Worm (Caenorhabditis elegans) whole organism, young adult: ENCODE results near the gene F26F4.8.

ENCODE experiments used
- C06A6.2 ChIP-seq: fragments of 200-800 bp; sonication (Bioruptor generic); conservative IDR thresholded peaks from 2 replicates; pipeline ENCODE4 v1.3.6; 2022; ENCODE audit warnings: missing genetic modification characterization, missing compliant biosample characterization
- Y67H2A.10 ChIP-seq: fragments of 200-800 bp; sonication (Bioruptor generic); conservative IDR thresholded peaks from 2 replicates; pipeline ENCODE4 v1.3.6; 2022; ENCODE audit warnings: missing genetic modification reagents, missing genetic modification characterization, missing compliant biosample characterization
- ama-1 ChIP-seq, 3 experiments: fragments of 150-350 bp in 1 of 3; sonication (generic microtip) in 2 of 3; optimal IDR thresholded peaks; 2 replicates each; lab custom pipeline; 2014 to 2018; ENCODE audit warnings: missing biosample characterization in 2 of 3, missing genetic modification characterization in 2 of 3, missing genetic modification reagents in 2 of 3
- ceh-58 ChIP-seq: fragments of 200-800 bp; sonication (Bioruptor generic); IDR thresholded peaks from 2 replicates; pipeline ENCODE4 v1.3.6; 2022; ENCODE audit warnings: missing genetic modification characterization, missing compliant biosample characterization
- dpl-1 ChIP-seq: fragments of 150-350 bp; optimal IDR thresholded peaks from 2 replicates; lab custom pipeline; 2014; ENCODE audit warnings: missing biosample characterization, missing genetic modification reagents, missing genetic modification characterization
- ets-4 ChIP-seq: fragments of 200-800 bp; sonication (Bioruptor generic); optimal IDR thresholded peaks from 2 replicates; lab custom pipeline; 2018; ENCODE audit warnings: mild to moderate bottlenecking, missing genetic modification characterization, missing compliant biosample characterization
- lsl-1 ChIP-seq: fragments of 200-800 bp; sonication (Bioruptor generic); optimal IDR thresholded peaks from 2 replicates; lab custom pipeline; 2018; ENCODE audit warnings: mild to moderate bottlenecking, missing genetic modification characterization, moderate library complexity, missing compliant biosample characterization
- pbrm-1 ChIP-seq: fragments of 200-800 bp; sonication (Bioruptor generic); IDR thresholded peaks from 2 replicates; pipeline ENCODE4 v1.3.6; 2022; ENCODE audit warnings: missing genetic modification reagents, missing genetic modification characterization, missing compliant biosample characterization
- ztf-3 ChIP-seq: fragments of 200-800 bp; sonication (Bioruptor generic); optimal IDR thresholded peaks from 2 replicates; lab custom pipeline; 2018; ENCODE audit warnings: mild to moderate bottlenecking, missing genetic modification characterization, missing compliant biosample characterization
- ztf-6 ChIP-seq: fragments of 200-800 bp; sonication (Bioruptor generic); IDR thresholded peaks from 2 replicates; pipeline ENCODE4 v1.3.6; 2022; ENCODE audit warnings: missing genetic modification reagents, missing genetic modification characterization, missing compliant biosample characterization

DNA sequence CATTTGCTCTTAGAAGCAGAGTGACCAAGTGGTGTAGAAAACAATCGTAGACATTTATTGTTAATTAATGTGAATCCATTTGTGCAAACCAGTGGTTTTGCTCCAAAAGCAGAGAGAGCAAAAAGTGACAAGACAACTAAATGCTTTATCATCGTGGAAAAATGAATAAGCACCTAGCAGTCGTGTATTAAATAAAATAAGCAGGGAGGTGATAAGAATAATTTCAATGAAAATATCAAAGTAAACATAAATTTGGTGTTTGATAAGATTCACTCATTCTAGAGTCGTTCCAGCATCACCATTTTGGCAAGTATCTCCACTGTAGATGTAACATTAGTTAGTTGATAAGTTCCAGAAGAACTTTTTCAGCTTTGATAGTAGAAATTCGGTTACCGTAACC is 18.0 kb downstream of the F26F4.8 start, which contains the start of gene clec-6:
- TF ChIP-seq ztf-3 (GFP tag; lab: Kevin White, UChicago), result no peak
- TF ChIP-seq dpl-1 (GFP tag; lab: Kevin White, UChicago), result no peak
- TF ChIP-seq ztf-6 (GFP tag; lab: Robert Waterston, UW), result no peak
- no peak for TF ChIP-seq ets-4 (GFP tag; lab: Kevin White, UChicago)
- no peak for TF ChIP-seq Y67H2A.10 (GFP tag; lab: Robert Waterston, UW)
- no peak for TF ChIP-seq ama-1 (optimal IDR thresholded peaks at IDR 0.05; lab: Kevin White, UChicago)
- no peak for TF ChIP-seq ama-1 (GFP tag; optimal IDR thresholded peaks at IDR 0.05; lab: Kevin White, UChicago)
- TF ChIP-seq C06A6.2 (GFP tag; lab: Robert Waterston, UW), result no peak
- TF ChIP-seq ceh-58, result no peak
- TF ChIP-seq pbrm-1, result no peak
- no peak for TF ChIP-seq lsl-1 (GFP tag; lab: Kevin White, UChicago)
